Worm (Caenorhabditis elegans) whole organism, early embryonic: ENCODE data around the gene W02B3.4.

Experiments used
- B0310.2 ChIP-seq: sonication (generic microtip); optimal IDR thresholded peaks from 2 replicates; lab custom pipeline; 2016; ENCODE audit warnings: mild to moderate bottlenecking, missing genetic modification characterization, missing compliant biosample characterization
- F13C5.2 ChIP-seq: sonication (generic microtip); optimal IDR thresholded peaks from 2 replicates; lab custom pipeline; 2017; ENCODE audit warnings: mild to moderate bottlenecking, missing genetic modification characterization, inconsistent platforms, missing compliant biosample characterization
- aly-1 ChIP-seq: sonication (generic microtip); optimal IDR thresholded peaks from 2 replicates; lab custom pipeline; 2016; ENCODE audit warnings: missing genetic modification characterization, missing compliant biosample characterization
- ama-1 ChIP-seq: fragments of 150-350 bp; optimal IDR thresholded peaks from 2 replicates; lab custom pipeline; 2014
- ceh-13 ChIP-seq: fragments of 200-800 bp; sonication (Bioruptor generic); optimal IDR thresholded peaks from 2 replicates; lab custom pipeline; 2018; ENCODE audit warnings: mild to moderate bottlenecking, missing genetic modification characterization, missing compliant biosample characterization
- ceh-36 ChIP-seq: sonication (generic microtip); optimal IDR thresholded peaks from 2 replicates; lab custom pipeline; 2016; ENCODE audit warnings: missing genetic modification characterization, inconsistent platforms, missing compliant biosample characterization
- ets-7 ChIP-seq: sonication (generic microtip); optimal IDR thresholded peaks from 2 replicates; lab custom pipeline; 2016; ENCODE audit warnings: missing genotype, missing genetic modification characterization, missing compliant biosample characterization
- flt-1 ChIP-seq: fragments of 200-800 bp; sonication (Bioruptor generic); IDR thresholded peaks from 2 replicates; pipeline ENCODE4 v1.3.6; 2022; ENCODE audit warnings: missing genetic modification characterization, missing compliant biosample characterization
- hmbx-1 ChIP-seq: sonication (generic microtip); optimal IDR thresholded peaks from 2 replicates; lab custom pipeline; 2016; ENCODE audit warnings: mild to moderate bottlenecking, missing genetic modification characterization, missing compliant biosample characterization
- hmg-4 ChIP-seq: fragments of 200-800 bp; sonication (Bioruptor generic); optimal IDR thresholded peaks from 2 replicates; lab custom pipeline; 2018; ENCODE audit warnings: mild to moderate bottlenecking, missing genetic modification characterization, missing compliant biosample characterization
- hnd-1 ChIP-seq: sonication (generic microtip); optimal IDR thresholded peaks from 2 replicates; lab custom pipeline; 2016; ENCODE audit warnings: missing genetic modification characterization, missing compliant biosample characterization
- pes-1 ChIP-seq: fragments of 200-800 bp; sonication (Bioruptor generic); IDR thresholded peaks from 2 replicates; pipeline ENCODE4 v1.3.6; 2022; ENCODE audit warnings: missing genetic modification reagents, missing genetic modification characterization, missing compliant biosample characterization
- scrt-1 ChIP-seq: fragments of 200-800 bp; sonication (Bioruptor generic); IDR thresholded peaks from 2 replicates; pipeline ENCODE4 v1.3.6; 2022; ENCODE audit warnings: missing genetic modification characterization, missing compliant biosample characterization
- sea-1 ChIP-seq: fragments of 200-800 bp; sonication (Bioruptor generic); conservative IDR thresholded peaks from 2 replicates; pipeline ENCODE4 v1.3.6; 2022; ENCODE audit warnings: missing genetic modification characterization, missing compliant biosample characterization
- tbx-11 ChIP-seq: fragments of 200-800 bp; sonication (Bioruptor generic); IDR thresholded peaks from 2 replicates; pipeline ENCODE4 v1.3.6; 2022; ENCODE audit warnings: missing genetic modification characterization, missing compliant biosample characterization
- tbx-37 ChIP-seq: fragments of 200-800 bp; sonication (Bioruptor generic); conservative IDR thresholded peaks from 2 replicates; pipeline ENCODE4 v1.3.6; 2022; ENCODE audit warnings: missing genetic modification reagents, missing genetic modification characterization, missing compliant biosample characterization
- tra-4 ChIP-seq: sonication (generic microtip); optimal IDR thresholded peaks from 2 replicates; lab custom pipeline; 2017; ENCODE audit warnings: missing genetic modification characterization, missing compliant biosample characterization

Gene W02B3.4

DNA sequence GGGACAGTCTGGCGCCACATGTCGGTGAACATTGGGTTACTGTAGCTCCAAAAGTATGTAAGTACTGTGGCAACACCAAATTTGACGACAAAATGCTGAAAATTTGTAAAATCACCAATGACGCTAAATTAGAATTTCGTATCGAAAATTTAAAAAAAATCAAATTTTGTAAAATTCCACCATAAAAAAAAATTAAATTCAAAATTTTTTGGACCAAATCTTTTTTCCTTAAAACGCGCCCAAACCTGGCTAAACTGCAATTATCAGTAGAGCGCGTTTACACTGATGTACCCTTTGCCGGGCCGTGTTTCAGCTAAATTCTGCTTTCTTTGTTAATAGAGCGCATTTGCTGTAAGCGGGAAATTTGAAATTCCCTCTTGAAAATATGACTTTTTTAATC, 51.8 kb downstream of the W02B3.4 start, which contains the start of gene T19C3.6:
Gene T19C3.6, minus strand, starts transcription at position 101 of the 400 bp plus-strand sequence.
- TF ChIP-seq F13C5.2 (tag; lab: Kevin White, UChicago) (no peak), pes-1 (GFP tag; lab: Robert Waterston, UW) (no peak), scrt-1 (GFP tag; lab: Robert Waterston, UW) (no peak), aly-1 (tag; lab: Kevin White, UChicago) (no peak), ets-7 (tag; lab: Kevin White, UChicago) (no peak), ama-1 (no peak), tbx-37 (no peak), hnd-1 (no peak), ceh-36 (no peak), tra-4 (no peak), hmg-4 (GFP tag; lab: Kevin White, UChicago) (no peak), sea-1 (GFP tag; lab: Robert Waterston, UW) (no peak), flt-1 (no peak), B0310.2 (tag; lab: Kevin White, UChicago) (no peak), ceh-13 (GFP tag; lab: Kevin White, UChicago) (no peak), tbx-11 (GFP tag; lab: Robert Waterston, UW) (no peak), hmbx-1 (tag; lab: Kevin White, UChicago) (no peak)
